Worm (Caenorhabditis elegans): ENCODE results near the gene rpl-32.

The rpl-32 gene

DNA sequence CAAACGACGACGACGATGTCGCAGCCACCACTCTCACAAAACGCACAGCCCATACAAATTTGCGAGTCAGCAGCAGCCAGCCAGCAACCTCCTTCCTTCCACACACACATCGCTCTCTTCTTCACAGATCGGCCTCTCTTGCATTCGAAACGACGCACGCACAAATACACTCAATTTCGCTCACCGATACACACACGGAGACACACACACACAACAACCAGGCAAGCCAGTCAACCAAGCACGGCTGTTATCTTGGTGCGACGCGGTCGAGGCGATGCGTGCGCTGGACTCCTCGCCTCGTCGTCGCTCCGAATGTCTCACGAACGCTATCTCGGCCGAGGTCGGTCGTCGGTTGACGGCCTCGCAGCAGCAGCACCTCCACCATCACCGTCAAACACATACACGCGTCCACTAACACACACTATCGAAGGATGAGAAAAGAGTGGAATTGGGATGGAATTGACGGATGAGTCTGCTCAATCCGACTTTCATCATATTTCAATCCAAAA lies 3.5 kb upstream of the rpl-32 start (continued):
- TF ChIP-seq ZK185.1 (tag; optimal IDR thresholded peaks at IDR 0.05; ENCODE audit: poor library complexity, severe bottlenecking) = peak; percentile 61
- TF ChIP-seq hmg-20 (GFP tag; IDR thresholded peaks at IDR 0.05) = 0 out of 2 replicates have a peak, but pooled peaks have one; percentile 8
- TF ChIP-seq chd-7 (tag; optimal IDR thresholded peaks at IDR 0.05) = peak; percentile 85
- TF ChIP-seq hrde-1 (tag; optimal IDR thresholded peaks at IDR 0.05; ENCODE audit: borderline replicate concordance) = no peak
- no peak for TF ChIP-seq ceh-79 (tag; optimal IDR thresholded peaks at IDR 0.05)
- no peak for TF ChIP-seq lin-26 (GFP tag; IDR thresholded peaks at IDR 0.05)
- TF ChIP-seq aptf-2 (GFP tag; conservative IDR thresholded peaks at IDR 0.05) = no peak
- no peak for TF ChIP-seq rpc-1 (optimal IDR thresholded peaks at IDR 0.05)
- no peak for TF ChIP-seq rpc-1 (tag; optimal IDR thresholded peaks at IDR 0.05)
- peak; percentile 85 for TF ChIP-seq K11D2.4 (GFP tag; IDR thresholded peaks at IDR 0.05)
- peak; percentile 91 for TF ChIP-seq K12H6.12 (tag; optimal IDR thresholded peaks at IDR 0.05)
- peak; percentile 64 for TF ChIP-seq lin-54 (GFP tag; optimal IDR thresholded peaks at IDR 0.05)
- TF ChIP-seq egrh-3 (GFP tag; IDR thresholded peaks at IDR 0.05) = peak; percentile 87
- peak; percentile 77 for TF ChIP-seq atf-7 (tag; optimal IDR thresholded peaks at IDR 0.05)
- 0 out of 2 replicates have a peak, but pooled peaks have one; percentile 53 for TF ChIP-seq sea-2 (GFP tag; IDR thresholded peaks at IDR 0.05)
- TF ChIP-seq C06A6.2 (GFP tag; conservative IDR thresholded peaks at IDR 0.05) = peak; percentile 57; the same call in 1 of the 2 replicates
- TF ChIP-seq somi-1 (GFP tag; optimal IDR thresholded peaks at IDR 0.05) = peak; percentile 75
- TF ChIP-seq cebp-1 (GFP tag; IDR thresholded peaks at IDR 0.05) = peak; percentile 73; the same call in 1 of the 2 replicates
- peak; percentile 85 for TF ChIP-seq cebp-1 (tag; optimal IDR thresholded peaks at IDR 0.05)
- no peak for TF ChIP-seq Y79H2A.3 (GFP tag; conservative IDR thresholded peaks at IDR 0.05)
- no peak for TF ChIP-seq mel-28 (tag; optimal IDR thresholded peaks at IDR 0.05; ENCODE audit: borderline replicate concordance)
- TF ChIP-seq attf-3 (GFP tag; conservative IDR thresholded peaks at IDR 0.05) = peak; percentile 46; the same call in 1 of the 2 replicates
- TF ChIP-seq Y53G8AR.9 (GFP tag; conservative IDR thresholded peaks at IDR 0.05) = no peak
- TF ChIP-seq sdz-38 (tag; optimal IDR thresholded peaks at IDR 0.05) = no peak
- TF ChIP-seq ceh-100 (GFP tag; IDR thresholded peaks at IDR 0.05) = 0 out of 2 replicates have a peak, but pooled peaks have one; percentile 12
- TF ChIP-seq nhr-90 (tag; optimal IDR thresholded peaks at IDR 0.05) = peak; percentile 60
- TF ChIP-seq F23B12.7 (tag; optimal IDR thresholded peaks at IDR 0.05; ENCODE audit: insufficient read depth) = peak; percentile 37
- no peak for TF ChIP-seq xnd-1 (tag; optimal IDR thresholded peaks at IDR 0.05)
- TF ChIP-seq D2030.7 (GFP tag; IDR thresholded peaks at IDR 0.05) = no peak
- peak; percentile 27 for TF ChIP-seq F10E7.11 (tag; optimal IDR thresholded peaks at IDR 0.05)
- TF ChIP-seq nfya-2 (GFP tag; IDR thresholded peaks at IDR 0.05) = no peak
- TF ChIP-seq attf-5 (GFP tag; optimal IDR thresholded peaks at IDR 0.05) = peak; percentile 92
- peak; percentile 69 to 86 for TF ChIP-seq let-607 (tag; optimal IDR thresholded peaks at IDR 0.05)
- TF ChIP-seq unc-62 (GFP tag; optimal IDR thresholded peaks at IDR 0.05) = peak; percentile 65
- no peak for TF ChIP-seq lsl-1 (GFP tag; optimal IDR thresholded peaks at IDR 0.05)
- TF ChIP-seq F33H1.4 (GFP tag; IDR thresholded peaks at IDR 0.05) = no peak
- TF ChIP-seq athp-1 (tag; optimal IDR thresholded peaks at IDR 0.05) = peak; percentile 9
- TF ChIP-seq ztf-6 (GFP tag; IDR thresholded peaks at IDR 0.05) = no peak
- peak; percentile 5 for TF ChIP-seq akir-1 (GFP tag; optimal IDR thresholded peaks at IDR 0.05)
- TF ChIP-seq lag-1 (GFP tag; IDR thresholded peaks at IDR 0.05) = no peak
- TF ChIP-seq B0035.1 (tag; optimal IDR thresholded peaks at IDR 0.05) = no peak
- no peak for TF ChIP-seq snpc-1.3 (tag; optimal IDR thresholded peaks at IDR 0.05; ENCODE audit: insufficient read depth)
- no peak for TF ChIP-seq sptf-2 (GFP tag; optimal IDR thresholded peaks at IDR 0.05)
- no peak for TF ChIP-seq fkh-3 (tag; optimal IDR thresholded peaks at IDR 0.05)
- TF ChIP-seq him-1 (tag; optimal IDR thresholded peaks at IDR 0.05) = no peak
- TF ChIP-seq lir-1 (GFP tag; conservative IDR thresholded peaks at IDR 0.05) = peak; percentile 96
- peak; percentile 83 for TF ChIP-seq lin-40 (tag; optimal IDR thresholded peaks at IDR 0.05)
- peak; percentile 92 for TF ChIP-seq nhr-80 (tag; optimal IDR thresholded peaks at IDR 0.05)
